Worm (Caenorhabditis elegans): ENCODE results near the gene C25F9.2.
"Not testable (repeated sequence)": the region's sequence is repeated elsewhere in the genome, so short reads cannot be mapped to it uniquely, and the experiment has no call there.

The C25F9.2 gene

ce11 chrV:19462020-19462419 lies 40.7 kb downstream of the C25F9.2 start, which contains the start of gene Y43F8B.15:
Y43F8B.15 (minus strand) TSS chrV:19462120.
- TF ChIP-seq mes-4 (tag; optimal IDR thresholded peaks at IDR 0.05) (no peak), pbrm-1 (GFP tag; IDR thresholded peaks at IDR 0.05) (no peak), dox-1 (GFP tag; IDR thresholded peaks at IDR 0.05) (no peak)

ce11 chrV:19462612-19463011 lies 41.3 kb downstream of the C25F9.2 start, which contains the start of gene Y43F8B.25:
Y43F8B.25 (plus strand) TSS chrV:19462912.
- TF ChIP-seq mcd-1 (GFP tag; IDR thresholded peaks at IDR 0.05), result no peak
- TF ChIP-seq nhr-120 (GFP tag; IDR thresholded peaks at IDR 0.05), result no peak
- TF ChIP-seq hlh-26 (GFP tag; conservative IDR thresholded peaks at IDR 0.05), result no peak
- no peak for TF ChIP-seq B0019.2 (GFP tag; conservative IDR thresholded peaks at IDR 0.05)
- no peak for TF ChIP-seq F23B12.7 (tag; optimal IDR thresholded peaks at IDR 0.05; ENCODE audit: insufficient read depth)

- TF ChIP-seq snpc-4 (GFP tag; optimal IDR thresholded peaks at IDR 0.05), result not testable (repeated sequence)
- TF ChIP-seq snpc-4 (tag; optimal IDR thresholded peaks at IDR 0.05), result peak in 2 of 4 experiments; percentile 57 to 82
Observed at ce11 chrV:19466775-19467174, 45.5 kb downstream of the C25F9.2 start.

- no peak for TF ChIP-seq C06A6.2 (GFP tag; conservative IDR thresholded peaks at IDR 0.05)
- TF ChIP-seq snpc-3.4 (tag; optimal IDR thresholded peaks at IDR 0.05), result no peak
- TF ChIP-seq F49E8.2 (tag; optimal IDR thresholded peaks at IDR 0.05; ENCODE audit: insufficient read depth), result no peak
- no peak for TF ChIP-seq F33H1.4 (GFP tag; IDR thresholded peaks at IDR 0.05)
- TF ChIP-seq ceh-58 (GFP tag; IDR thresholded peaks at IDR 0.05), result no peak
- no peak for TF ChIP-seq hrde-1 (tag; optimal IDR thresholded peaks at IDR 0.05; ENCODE audit: borderline replicate concordance)
- TF ChIP-seq repo-1 (tag; optimal IDR thresholded peaks at IDR 0.05), result no peak
- TF ChIP-seq nhr-80 (tag; optimal IDR thresholded peaks at IDR 0.05), result peak; percentile 77
- peak; percentile 31; the same call in 1 of the 2 replicates for TF ChIP-seq cebp-1 (GFP tag; IDR thresholded peaks at IDR 0.05)
- TF ChIP-seq cebp-1 (tag; optimal IDR thresholded peaks at IDR 0.05), result peak; percentile 41
- TF ChIP-seq ZK185.1 (tag; optimal IDR thresholded peaks at IDR 0.05; ENCODE audit: poor library complexity, severe bottlenecking), result no peak
Observed at ce11 chrV:19467574-19467973, 46.3 kb downstream of the C25F9.2 start, which contains the start of gene Y43F8B.23. Y43F8B.23 (minus strand) TSS chrV:19467648.

- TF ChIP-seq madf-6 (GFP tag; IDR thresholded peaks at IDR 0.05) (no peak), F52B5.7 (tag; optimal IDR thresholded peaks at IDR 0.05) (no peak), unc-62 (GFP tag; optimal IDR thresholded peaks at IDR 0.05) (no peak), hlh-12 (tag; optimal IDR thresholded peaks at IDR 0.05) (no peak), sea-2 (GFP tag; IDR thresholded peaks at IDR 0.05) (no peak), B0019.2 (GFP tag; conservative IDR thresholded peaks at IDR 0.05) (no peak), gei-17 (GFP tag; optimal IDR thresholded peaks at IDR 0.05) (no peak), lir-1 (GFP tag; conservative IDR thresholded peaks at IDR 0.05) (no peak), lin-40 (tag; optimal IDR thresholded peaks at IDR 0.05) (no peak), nhr-179 (tag; optimal IDR thresholded peaks at IDR 0.05) (no peak), Y56A3A.18 (GFP tag; IDR thresholded peaks at IDR 0.05) (no peak), mxl-1 (tag; optimal IDR thresholded peaks at IDR 0.05) (no peak), F57C9.4 (tag; optimal IDR thresholded peaks at IDR 0.05) (no peak), B0261.1 (tag; optimal IDR thresholded peaks at IDR 0.05) (no peak), K11D2.4 (GFP tag; IDR thresholded peaks at IDR 0.05) (no peak), atf-7 (tag; optimal IDR thresholded peaks at IDR 0.05) (no peak)
Observed at ce11 chrV:19468083-19468482, 46.8 kb downstream of the C25F9.2 start, which contains the start of gene Y43F8B.12. Y43F8B.12 (plus strand) TSS chrV:19468383.
